Fruit fly (Drosophila melanogaster): ENCODE data around the gene CG15475.

dm6 chr2L:20639821-20640220 lies 25.5 kb downstream of the CG15475 start, which contains the start of gene CG31680:
- TF ChIP-seq cic (GFP tag; optimal IDR thresholded peaks at IDR 0.05) = no peak
- no peak for TF ChIP-seq bab1 (GFP tag; optimal IDR thresholded peaks at IDR 0.05)
- no peak for TF ChIP-seq kay (GFP tag; ENCODE audit: borderline replicate concordance)

Data from whole organism, adult.